Fruit fly (Drosophila melanogaster): ENCODE measurements around the gene Arpc3B.
A peak's percentile ranks its signal among the peaks of the same experiment; 100 is the strongest.

- TF ChIP-seq ab (GFP tag; optimal IDR thresholded peaks at IDR 0.05) (no peak), CG30403 (GFP tag; optimal IDR thresholded peaks at IDR 0.05) (peak; percentile 77), mirr (GFP tag; optimal IDR thresholded peaks at IDR 0.05) (no peak), sim (GFP tag; IDR thresholded peaks at IDR 0.05) (no peak), CG17186 (GFP tag; optimal IDR thresholded peaks at IDR 0.05) (peak; percentile 16), sens-2 (GFP tag; IDR thresholded peaks at IDR 0.05) (peak; percentile 72), br (optimal IDR thresholded peaks at IDR 0.05) (no peak)
Measured at dm6 chrX:17123545-17124203, 18.0 kb upstream of the Arpc3B start.

Data from whole organism, embryonic.